Fruit fly (Drosophila melanogaster): ENCODE results near the gene CG14879.

The CG14879 gene

DNA sequence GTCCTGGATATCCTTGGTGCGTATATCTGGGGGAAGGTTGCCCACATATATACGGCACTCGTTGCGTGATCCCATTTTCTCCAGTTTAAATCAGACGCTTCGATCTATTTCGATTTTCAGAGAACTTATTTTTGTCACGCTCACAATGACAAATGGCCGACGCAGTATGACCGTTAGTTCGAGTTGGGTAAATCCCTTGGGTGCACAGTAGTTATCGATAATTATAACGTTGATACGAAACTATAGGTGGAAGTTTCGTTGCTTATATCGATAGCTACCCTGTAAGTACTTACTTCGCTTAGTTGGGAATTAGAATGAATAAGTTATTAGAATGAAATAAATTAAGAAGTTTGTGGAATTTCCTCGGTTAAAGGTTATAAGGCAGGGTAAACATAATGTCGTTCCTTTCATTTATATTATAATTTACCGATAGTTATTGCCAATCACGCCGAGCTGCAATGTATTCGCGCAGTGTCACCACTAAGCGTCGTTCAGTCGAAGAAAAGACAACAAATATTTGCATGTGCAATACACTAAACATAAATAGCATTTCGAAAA lies 7.1 kb downstream of the CG14879 start, which contains the start of the genes SF2 and pad (continued):
- no peak; the same call in 1 of the 2 replicates for TF ChIP-seq ttk (GFP tag; IDR thresholded peaks at IDR 0.05)
- TF ChIP-seq CG6689 (GFP tag; IDR thresholded peaks at IDR 0.05): peak; percentile 80
- TF ChIP-seq Pdp1 (GFP tag; optimal IDR thresholded peaks at IDR 0.05): peak; percentile 81 to 82
- TF ChIP-seq bowl (GFP tag; IDR thresholded peaks at IDR 0.05): no peak
- peak; percentile 30 for TF ChIP-seq schlank (tag; optimal IDR thresholded peaks at IDR 0.05)
- peak; percentile 86 for TF ChIP-seq CG2712 (tag; optimal IDR thresholded peaks at IDR 0.05)
- no peak for TF ChIP-seq gce (GFP tag; IDR thresholded peaks at IDR 0.05)

DNA sequence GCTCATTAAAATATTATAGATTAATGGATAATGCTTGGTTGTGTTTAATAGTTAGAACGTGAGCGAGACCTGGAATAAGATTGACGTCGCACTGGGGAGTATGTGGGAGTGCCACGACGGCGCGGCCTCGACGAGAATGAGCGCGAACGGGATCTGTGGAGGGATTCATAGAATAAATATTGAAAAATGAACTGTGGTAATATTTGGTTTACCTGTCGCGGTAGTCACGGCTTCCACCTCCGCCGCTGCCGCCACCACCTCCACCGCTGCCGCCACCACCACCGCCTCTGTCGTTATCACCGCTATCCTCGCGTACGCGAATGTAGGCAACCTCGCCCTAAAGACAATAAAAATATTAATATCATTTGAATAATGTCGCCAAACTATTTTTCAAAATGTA lies 8.4 kb downstream of the CG14879 start:
- TF ChIP-seq CG7839 (tag; optimal IDR thresholded peaks at IDR 0.05): no peak
- TF ChIP-seq E2f2 (GFP tag; IDR thresholded peaks at IDR 0.05): no peak
- peak; percentile 49 for TF ChIP-seq Med (GFP tag)
- no peak for TF ChIP-seq CHES-1-like (GFP tag; optimal IDR thresholded peaks at IDR 0.05)
- TF ChIP-seq dimm (GFP tag; IDR thresholded peaks at IDR 0.05): no peak
- TF ChIP-seq Hand (GFP tag; optimal IDR thresholded peaks at IDR 0.05): no peak
- TF ChIP-seq C15 (GFP tag; IDR thresholded peaks at IDR 0.05): no peak
- TF ChIP-seq CG5180 (GFP tag; optimal IDR thresholded peaks at IDR 0.05): no peak
- TF ChIP-seq Atf3 (GFP tag; optimal IDR thresholded peaks at IDR 0.05): no peak
- no peak for TF ChIP-seq org-1 (GFP tag; optimal IDR thresholded peaks at IDR 0.05)
- peak; percentile 46 for TF ChIP-seq nom (GFP tag; optimal IDR thresholded peaks at IDR 0.05)
- TF ChIP-seq Awh (GFP tag; IDR thresholded peaks at IDR 0.05): no peak
- peak; percentile 11 for TF ChIP-seq sens (GFP tag)
- no peak for TF ChIP-seq Fer3 (tag; optimal IDR thresholded peaks at IDR 0.05)
- peak in 1 of 2 experiments; percentile 15 for TF ChIP-seq bsh (GFP tag; optimal IDR thresholded peaks at IDR 0.05)
- no peak for TF ChIP-seq CG18262 (tag; optimal IDR thresholded peaks at IDR 0.05)
- no peak for TF ChIP-seq Ptx1 (GFP tag; IDR thresholded peaks at IDR 0.05)
- peak; percentile 45 for TF ChIP-seq Drgx (GFP tag; IDR thresholded peaks at IDR 0.05)

- TF ChIP-seq CG7786 (GFP tag; optimal IDR thresholded peaks at IDR 0.05): no peak
- 0 out of 3 replicates have a peak, but pooled peaks have one; percentile 12 for TF ChIP-seq hb (GFP tag; IDR thresholded peaks at IDR 0.05; ENCODE audit: partially characterized antibody)
- 0 out of 2 replicates have a peak, but pooled peaks have one; percentile 29 for TF ChIP-seq Atf6 (GFP tag; IDR thresholded peaks at IDR 0.05)
- no peak for TF ChIP-seq CG13775 (GFP tag; optimal IDR thresholded peaks at IDR 0.05)
- no peak for TF ChIP-seq ac (GFP tag; optimal IDR thresholded peaks at IDR 0.05)
- TF ChIP-seq ranshi (GFP tag; IDR thresholded peaks at IDR 0.05): 0 out of 2 replicates have a peak, but pooled peaks have one; percentile 22
Observed at dm6 chr3R:16339475-16339874, 9.6 kb downstream of the CG14879 start, which contains the start of gene Sulf1. TSS of gene Sulf1 (minus strand) at chr3R:16339575.

DNA sequence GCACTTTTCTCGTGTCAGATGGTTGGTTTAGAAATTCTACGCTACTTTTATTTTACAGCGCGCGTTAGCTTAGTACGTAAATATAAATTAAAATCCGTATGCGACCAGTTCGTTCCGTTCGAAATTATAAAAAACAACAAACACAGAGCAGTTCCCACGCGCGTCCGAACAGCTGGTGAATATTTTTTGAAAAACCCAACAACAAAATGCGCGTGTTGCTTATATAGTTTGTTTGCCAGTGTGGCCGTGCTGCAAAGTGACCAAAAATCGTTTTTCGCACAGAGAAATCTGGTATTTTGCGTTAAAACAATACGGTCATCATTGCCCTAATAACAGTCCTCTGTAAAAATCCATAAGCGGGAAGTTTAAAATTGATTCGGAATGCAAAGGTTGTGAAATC lies 10.7 kb downstream of the CG14879 start:
- TF ChIP-seq CG30431 (GFP tag; optimal IDR thresholded peaks at IDR 0.05) (no peak), CG14014 (GFP tag; IDR thresholded peaks at IDR 0.05) (no peak), toy (GFP tag; IDR thresholded peaks at IDR 0.05) (no peak), CG10267 (tag; optimal IDR thresholded peaks at IDR 0.05) (peak; percentile 54), CTCF (GFP tag; optimal IDR thresholded peaks at IDR 0.05) (peak; percentile 23), CG5245 (GFP tag; optimal IDR thresholded peaks at IDR 0.05) (no peak), kay (GFP tag; optimal IDR thresholded peaks at IDR 0.05) (no peak), CG18619 (GFP tag; optimal IDR thresholded peaks at IDR 0.05) (no peak), bowl (GFP tag; IDR thresholded peaks at IDR 0.05) (no peak), crp (GFP tag; optimal IDR thresholded peaks at IDR 0.05) (peak in 1 of 2 experiments; percentile 81), cas (GFP tag; IDR thresholded peaks at IDR 0.05) (no peak), CG12744 (GFP tag; optimal IDR thresholded peaks at IDR 0.05) (peak; percentile 4), CG10431 (GFP tag; optimal IDR thresholded peaks at IDR 0.05) (no peak), CG9727 (GFP tag; optimal IDR thresholded peaks at IDR 0.05) (no peak), CG7556 (GFP tag; optimal IDR thresholded peaks at IDR 0.05) (no peak), CG8765 (GFP tag; IDR thresholded peaks at IDR 0.05) (no peak), CG7786 (GFP tag; optimal IDR thresholded peaks at IDR 0.05) (no peak), Kr (GFP tag; optimal IDR thresholded peaks at IDR 0.05) (no peak), sd (tag; optimal IDR thresholded peaks at IDR 0.05) (peak; percentile 44)
